Worm (Caenorhabditis elegans): ENCODE results near the gene scpl-4.

The scpl-4 gene

ce11 chrV:10602051-10602937, 3.4 kb downstream of the scpl-4 start, which contains the start of gene H27A22.1:
Gene H27A22.1, plus strand, starts transcription at chrV:10602555.
- peak; percentile 9 for TF ChIP-seq nhr-25 (tag; optimal IDR thresholded peaks at IDR 0.05)
- TF ChIP-seq dmd-4 (tag; optimal IDR thresholded peaks at IDR 0.05), result no peak
- peak; percentile 95 for TF ChIP-seq blmp-1 (tag; optimal IDR thresholded peaks at IDR 0.05; ENCODE audit: insufficient read depth)

- TF ChIP-seq snpc-4 (tag; optimal IDR thresholded peaks at IDR 0.05) (no peak), C34F6.9 (tag; optimal IDR thresholded peaks at IDR 0.05) (no peak), unc-62 (GFP tag; optimal IDR thresholded peaks at IDR 0.05) (no peak), aly-2 (tag; optimal IDR thresholded peaks at IDR 0.05) (no peak), ztf-4 (tag; optimal IDR thresholded peaks at IDR 0.05) (no peak), zag-1 (tag; optimal IDR thresholded peaks at IDR 0.05) (no peak), unc-55 (GFP tag; optimal IDR thresholded peaks at IDR 0.05) (no peak), lin-11 (tag; optimal IDR thresholded peaks at IDR 0.05) (no peak), nhr-23 (tag; optimal IDR thresholded peaks at IDR 0.05) (no peak), ama-1 (optimal IDR thresholded peaks at IDR 0.05) (no peak), ceh-82 (tag; optimal IDR thresholded peaks at IDR 0.05) (no peak), mbf-1 (tag; optimal IDR thresholded peaks at IDR 0.05) (no peak), gmeb-1 (tag; optimal IDR thresholded peaks at IDR 0.05) (no peak), sem-4 (tag; optimal IDR thresholded peaks at IDR 0.05) (no peak), nhr-21 (tag; optimal IDR thresholded peaks at IDR 0.05) (no peak)
Measured at ce11 chrV:10615496-10615895, 16.6 kb downstream of the scpl-4 start, which contains the start of gene H09F14.1. Gene H09F14.1, minus strand, starts transcription at chrV:10615596.

ce11 chrV:10630497-10630896, 31.6 kb downstream of the scpl-4 start:
- TF ChIP-seq nhr-77 (tag; optimal IDR thresholded peaks at IDR 0.05) (no peak), ama-1 (optimal IDR thresholded peaks at IDR 0.05) (no peak), lsy-2 (tag; optimal IDR thresholded peaks at IDR 0.05) (no peak), ztf-11 (tag; optimal IDR thresholded peaks at IDR 0.05) (no peak), ztf-4 (tag; optimal IDR thresholded peaks at IDR 0.05) (no peak), ceh-82 (tag; optimal IDR thresholded peaks at IDR 0.05) (no peak)

ce11 chrV:10632758-10633157, 33.9 kb downstream of the scpl-4 start, which contains the start of gene mab-23:
Gene mab-23, plus strand, starts transcription at chrV:10633058.
- TF ChIP-seq F13H6.1 (tag; optimal IDR thresholded peaks at IDR 0.05), result no peak
- no peak for TF ChIP-seq ceh-82 (tag; optimal IDR thresholded peaks at IDR 0.05)
- no peak for TF ChIP-seq C34F6.9 (tag; optimal IDR thresholded peaks at IDR 0.05)
- no peak for TF ChIP-seq lin-39 (tag; optimal IDR thresholded peaks at IDR 0.05)
- TF ChIP-seq ceh-16 (tag; optimal IDR thresholded peaks at IDR 0.05), result no peak
- TF ChIP-seq sma-9 (GFP tag; optimal IDR thresholded peaks at IDR 0.05), result no peak
- no peak for TF ChIP-seq sma-9 (tag; optimal IDR thresholded peaks at IDR 0.05)
- TF ChIP-seq ztf-1 (GFP tag; conservative IDR thresholded peaks at IDR 0.05), result no peak
- no peak for TF ChIP-seq nhr-23 (tag; optimal IDR thresholded peaks at IDR 0.05)
- TF ChIP-seq elt-1 (tag; optimal IDR thresholded peaks at IDR 0.05), result no peak
- TF ChIP-seq peb-1 (tag; optimal IDR thresholded peaks at IDR 0.05), result no peak
- TF ChIP-seq mab-5 (tag; optimal IDR thresholded peaks at IDR 0.05), result no peak
- no peak for TF ChIP-seq lin-13 (GFP tag; optimal IDR thresholded peaks at IDR 0.05)

- TF ChIP-seq elt-1 (tag; optimal IDR thresholded peaks at IDR 0.05) (no peak), nhr-21 (tag; optimal IDR thresholded peaks at IDR 0.05) (no peak), ceh-16 (tag; optimal IDR thresholded peaks at IDR 0.05) (no peak), dmd-4 (tag; optimal IDR thresholded peaks at IDR 0.05) (no peak), ztf-1 (GFP tag; conservative IDR thresholded peaks at IDR 0.05) (no peak), Y55F3AM.14 (GFP tag; optimal IDR thresholded peaks at IDR 0.05) (no peak), nhr-23 (tag; optimal IDR thresholded peaks at IDR 0.05) (no peak), nhr-129 (tag; optimal IDR thresholded peaks at IDR 0.05) (no peak), mbf-1 (tag; optimal IDR thresholded peaks at IDR 0.05) (no peak), sma-9 (GFP tag; optimal IDR thresholded peaks at IDR 0.05) (no peak), sma-9 (tag; optimal IDR thresholded peaks at IDR 0.05) (no peak), nhr-6 (tag; optimal IDR thresholded peaks at IDR 0.05) (no peak)
Measured at ce11 chrV:10635722-10636121, 36.8 kb downstream of the scpl-4 start, which contains the start of gene kvs-2. Gene kvs-2, plus strand, starts transcription at chrV:10636022.

Data from whole organism, L2 larva.